Worm (Caenorhabditis elegans): Measurements from ENCODE around the gene srbc-12.

The srbc-12 gene

DNA sequence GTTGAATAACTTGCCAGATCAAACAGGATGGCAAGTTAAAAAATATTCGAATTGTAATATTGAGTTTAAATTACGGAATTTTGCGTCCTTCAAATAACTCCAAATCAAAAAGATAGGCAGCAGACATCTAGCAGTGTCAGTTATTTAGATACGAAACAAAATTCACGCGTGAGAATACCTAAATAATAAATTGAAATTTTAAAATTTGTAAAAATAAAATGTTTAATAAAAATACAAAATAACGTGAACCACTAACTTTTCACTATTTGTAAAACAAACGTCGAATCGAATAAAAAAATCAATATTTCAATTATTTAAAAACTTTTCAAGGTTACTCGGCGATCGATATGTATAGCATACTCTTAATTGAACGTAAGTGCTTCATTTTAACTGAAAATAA, 26.3 kb downstream of the srbc-12 start, which contains the start of gene T02B11.9:
T02B11.9 (plus strand) TSS at position 301 of the 400 bp plus-strand sequence.
- no peak for TF ChIP-seq ttx-3 (tag; optimal IDR thresholded peaks at IDR 0.05)
- TF ChIP-seq hlh-6 (tag; optimal IDR thresholded peaks at IDR 0.05) = no peak
- TF ChIP-seq ceh-2 (tag; optimal IDR thresholded peaks at IDR 0.05) = no peak
- TF ChIP-seq pqm-1 (tag; optimal IDR thresholded peaks at IDR 0.05) = no peak
- no peak for TF ChIP-seq mec-3 (tag; optimal IDR thresholded peaks at IDR 0.05; ENCODE audit: borderline replicate concordance)
- no peak for TF ChIP-seq pat-9 (tag; optimal IDR thresholded peaks at IDR 0.05)
- no peak for TF ChIP-seq nhr-232 (tag; optimal IDR thresholded peaks at IDR 0.05)

ce11 chrV:878567-878966, 29.0 kb downstream of the srbc-12 start, which contains the start of gene T02B11.8:
Gene T02B11.8, minus strand, starts transcription at chrV:878667.
- TF ChIP-seq Y22D7AL.16 (tag; optimal IDR thresholded peaks at IDR 0.05) (no peak), tbx-2 (tag; optimal IDR thresholded peaks at IDR 0.05) (no peak), rnt-1 (tag; optimal IDR thresholded peaks at IDR 0.05) (no peak), elt-4 (tag; optimal IDR thresholded peaks at IDR 0.05) (no peak), hlh-15 (tag; optimal IDR thresholded peaks at IDR 0.05) (no peak), npax-4 (tag; optimal IDR thresholded peaks at IDR 0.05) (no peak), pros-1 (tag; optimal IDR thresholded peaks at IDR 0.05) (no peak), T23F11.4 (GFP tag; optimal IDR thresholded peaks at IDR 0.05) (no peak), ttx-3 (tag; optimal IDR thresholded peaks at IDR 0.05) (no peak), ceh-19 (GFP tag; optimal IDR thresholded peaks at IDR 0.05) (no peak), unc-42 (tag; optimal IDR thresholded peaks at IDR 0.05) (no peak), hlh-30 (tag; optimal IDR thresholded peaks at IDR 0.05; ENCODE audit: insufficient read depth) (no peak), unc-55 (GFP tag; optimal IDR thresholded peaks at IDR 0.05) (no peak), ceh-34 (tag; optimal IDR thresholded peaks at IDR 0.05) (no peak)

- TF ChIP-seq ceh-30 (tag; optimal IDR thresholded peaks at IDR 0.05) (no peak), npax-4 (tag; optimal IDR thresholded peaks at IDR 0.05) (no peak), F13H6.1 (tag; optimal IDR thresholded peaks at IDR 0.05) (no peak), pag-3 (tag; optimal IDR thresholded peaks at IDR 0.05; ENCODE audit: borderline replicate concordance) (no peak), hlh-6 (tag; optimal IDR thresholded peaks at IDR 0.05) (no peak), ceh-24 (tag; optimal IDR thresholded peaks at IDR 0.05) (no peak), gmeb-2 (tag; optimal IDR thresholded peaks at IDR 0.05) (no peak), sox-2 (GFP tag; IDR thresholded peaks at IDR 0.05) (no peak), ceh-45 (GFP tag; IDR thresholded peaks at IDR 0.05) (no peak), tbx-2 (tag; optimal IDR thresholded peaks at IDR 0.05) (no peak), ztf-16 (tag; optimal IDR thresholded peaks at IDR 0.05) (no peak), ceh-19 (GFP tag; optimal IDR thresholded peaks at IDR 0.05) (no peak), hlh-30 (tag; optimal IDR thresholded peaks at IDR 0.05; ENCODE audit: insufficient read depth) (no peak), C08G9.2 (tag; optimal IDR thresholded peaks at IDR 0.05) (no peak), unc-55 (GFP tag; optimal IDR thresholded peaks at IDR 0.05) (no peak), tbx-7 (tag; optimal IDR thresholded peaks at IDR 0.05) (no peak), mec-3 (tag; optimal IDR thresholded peaks at IDR 0.05; ENCODE audit: borderline replicate concordance) (no peak)
These were observed 29.6 kb downstream of the srbc-12 start, which contains the start of gene srg-53 for ce11 chrV:879171-879570. Gene srg-53, plus strand, starts transcription at chrV:879471.

DNA sequence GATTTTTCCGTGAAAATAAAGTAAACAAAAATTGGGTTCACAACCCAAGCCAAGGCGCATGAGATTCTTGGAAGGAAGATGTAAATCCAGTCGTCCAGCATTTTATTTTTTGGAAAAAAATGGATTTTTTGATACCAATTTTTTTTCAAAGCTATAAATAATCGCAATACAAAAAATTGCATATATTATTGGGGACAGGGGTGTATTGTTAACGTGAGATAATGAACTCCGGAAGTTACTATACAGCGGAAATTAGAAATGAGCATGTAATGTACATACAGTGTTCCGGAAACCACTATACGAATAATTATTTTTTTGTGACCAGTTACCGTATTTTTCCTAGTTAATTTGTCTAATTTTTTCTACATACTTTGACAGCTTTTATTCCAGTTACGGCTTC, 34.7 kb downstream of the srbc-12 start, which contains the start of gene srj-38:
srj-38 (minus strand) TSS at position 101 of the 400 bp plus-strand sequence.
- no peak for TF ChIP-seq nhr-11 (tag; optimal IDR thresholded peaks at IDR 0.05)
- TF ChIP-seq unc-55 (GFP tag; optimal IDR thresholded peaks at IDR 0.05) = no peak
- TF ChIP-seq sox-4 (tag; optimal IDR thresholded peaks at IDR 0.05) = no peak
- no peak for TF ChIP-seq ceh-22 (tag; optimal IDR thresholded peaks at IDR 0.05)
- TF ChIP-seq pax-1 (tag; optimal IDR thresholded peaks at IDR 0.05) = no peak
- no peak for TF ChIP-seq ceh-14 (tag; optimal IDR thresholded peaks at IDR 0.05)
- TF ChIP-seq che-1 (tag; optimal IDR thresholded peaks at IDR 0.05) = no peak
- no peak for TF ChIP-seq ets-4 (tag; optimal IDR thresholded peaks at IDR 0.05)
- no peak for TF ChIP-seq ahr-1 (tag; optimal IDR thresholded peaks at IDR 0.05)
- TF ChIP-seq lim-6 (tag; optimal IDR thresholded peaks at IDR 0.05) = no peak
- TF ChIP-seq tbx-2 (tag; optimal IDR thresholded peaks at IDR 0.05) = no peak
- no peak for TF ChIP-seq C08G9.2 (tag; optimal IDR thresholded peaks at IDR 0.05)
- TF ChIP-seq sdc-2 (tag; optimal IDR thresholded peaks at IDR 0.05) = no peak

All from whole organism, late embryonic.